Worm (Caenorhabditis elegans) whole organism, dauer: Measurements from ENCODE around the gene F53F4.16.

Experiments
- unc-62 ChIP-seq: sonication (generic microtip); optimal IDR thresholded peaks from 2 replicates; lab custom pipeline; 2017; ENCODE audit warnings: missing biosample characterization, missing genetic modification reagents, missing genetic modification characterization

Gene F53F4.16

ce11 chrV:13613870-13614269, 7.8 kb downstream of the F53F4.16 start, which contains the start of gene F53F4.7:
TSS of gene F53F4.7 (minus strand) at chrV:13613970.
- no peak for TF ChIP-seq unc-62 (GFP tag; lab: Kevin White, UChicago)

ce11 chrV:13611782-13612181, 9.8 kb downstream of the F53F4.16 start, which contains the start of gene spig-9:
TSS of gene spig-9 (minus strand) at chrV:13611882.
- TF ChIP-seq unc-62 (GFP tag; lab: Kevin White, UChicago), result no peak

- no peak for TF ChIP-seq unc-62 (GFP tag; lab: Kevin White, UChicago)
Measured at ce11 chrV:13609806-13610205, 11.8 kb downstream of the F53F4.16 start.

ce11 chrV:13608486-13608885, 13.1 kb downstream of the F53F4.16 start:
- TF ChIP-seq unc-62 (GFP tag; lab: Kevin White, UChicago), result no peak

ce11 chrV:13606651-13607242, 14.9 kb downstream of the F53F4.16 start, which contains the start of gene fmo-4:
TSS of gene fmo-4 (minus strand) at chrV:13606701.
- TF ChIP-seq unc-62 (GFP tag; lab: Kevin White, UChicago), result no peak

- no peak for TF ChIP-seq unc-62 (GFP tag; lab: Kevin White, UChicago)
Measured at ce11 chrV:13600882-13601281, 20.7 kb downstream of the F53F4.16 start, which contains the start of gene rdy-2. TSS of gene rdy-2 (minus strand) at chrV:13600982.

- TF ChIP-seq unc-62 (GFP tag; lab: Kevin White, UChicago), result no peak
Measured at ce11 chrV:13598370-13598769, 23.2 kb downstream of the F53F4.16 start.

ce11 chrV:13593083-13593482, 28.5 kb downstream of the F53F4.16 start, which contains the start of gene F53F4.4:
TSS of gene F53F4.4 (plus strand) at chrV:13593383.
- no peak for TF ChIP-seq unc-62 (GFP tag; lab: Kevin White, UChicago)

- no peak for TF ChIP-seq unc-62 (GFP tag; lab: Kevin White, UChicago)
Measured at ce11 chrV:13591504-13592174, 30.0 kb downstream of the F53F4.16 start, which contains the start of gene tbcb-1. TSS of gene tbcb-1 (plus strand) at chrV:13592124.

ce11 chrV:13589494-13590176, 32.0 kb downstream of the F53F4.16 start, which contains the start of the genes F53F4.2 and F53F4.18:
TSS of gene F53F4.2 (minus strand) at chrV:13589594.
TSS of gene F53F4.18 (plus strand) at chrV:13590126.
- no peak for TF ChIP-seq unc-62 (GFP tag; lab: Kevin White, UChicago)

- TF ChIP-seq unc-62 (GFP tag; lab: Kevin White, UChicago), result no peak
Measured at ce11 chrV:13587902-13588301, 33.7 kb downstream of the F53F4.16 start, which contains the start of gene F53F4.17. TSS of gene F53F4.17 (plus strand) at chrV:13588202.

- no peak for TF ChIP-seq unc-62 (GFP tag; lab: Kevin White, UChicago)
Measured at ce11 chrV:13584484-13584883, 37.1 kb downstream of the F53F4.16 start, which contains the start of gene F53F4.1. TSS of gene F53F4.1 (plus strand) at chrV:13584784.

- no peak for TF ChIP-seq unc-62 (GFP tag; lab: Kevin White, UChicago)
Measured at ce11 chrV:13580696-13581095, 40.9 kb downstream of the F53F4.16 start, which contains the start of gene C50B8.5. TSS of gene C50B8.5 (plus strand) at chrV:13580968.

ce11 chrV:13578637-13579036, 43.0 kb downstream of the F53F4.16 start, which contains the start of gene C50B8.6:
TSS of gene C50B8.6 (plus strand) at chrV:13578972.
- no peak for TF ChIP-seq unc-62 (GFP tag; lab: Kevin White, UChicago)

- TF ChIP-seq unc-62 (GFP tag; lab: Kevin White, UChicago), result no peak
Measured at ce11 chrV:13577463-13577862, 44.2 kb downstream of the F53F4.16 start.

ce11 chrV:13576828-13577227, 44.8 kb downstream of the F53F4.16 start:
- TF ChIP-seq unc-62 (GFP tag; lab: Kevin White, UChicago), result no peak
